Worm (Caenorhabditis elegans) whole organism, L2 larva: ENCODE results near the gene abch-1.

ENCODE experiments used
- C34F6.9 ChIP-seq: fragments of 150-350 bp; optimal IDR thresholded peaks from 2 replicates; lab custom pipeline; 2014; ENCODE audit warnings: missing biosample characterization, missing genetic modification characterization
- F13H6.1 ChIP-seq: sonication (generic microtip); optimal IDR thresholded peaks from 2 replicates; lab custom pipeline; 2016; ENCODE audit warnings: missing genetic modification characterization, missing compliant biosample characterization
- Y55F3AM.14 ChIP-seq: fragments of 200-800 bp; sonication (Bioruptor generic); optimal IDR thresholded peaks from 2 replicates; lab custom pipeline; 2018; ENCODE audit warnings: mild to moderate bottlenecking, missing genetic modification characterization, missing compliant biosample characterization
- ZK546.5 ChIP-seq: sonication (generic microtip); optimal IDR thresholded peaks from 2 replicates; lab custom pipeline; 2017; ENCODE audit warnings: missing biosample characterization, missing genetic modification characterization
- alr-1 ChIP-seq: fragments of 150-350 bp; optimal IDR thresholded peaks from 2 replicates; lab custom pipeline; 2014; ENCODE audit warnings: missing biosample characterization, missing genetic modification characterization
- ama-1 ChIP-seq: fragments of 150-350 bp; optimal IDR thresholded peaks from 2 replicates; lab custom pipeline; 2018; ENCODE audit warnings: inconsistent platforms
- blmp-1 ChIP-seq: sonication (generic microtip); optimal IDR thresholded peaks from 2 replicates; lab custom pipeline; 2017; ENCODE audit warnings: missing genetic modification characterization, mild to moderate bottlenecking, missing compliant biosample characterization, antibody characterized with exemption, moderate library complexity; ENCODE audit not compliant: insufficient read depth
- ceh-16 ChIP-seq: fragments of 150-350 bp; optimal IDR thresholded peaks from 2 replicates; lab custom pipeline; 2014; ENCODE audit warnings: missing biosample characterization, missing genetic modification characterization
- ceh-82 ChIP-seq: fragments of 150-350 bp; optimal IDR thresholded peaks from 2 replicates; lab custom pipeline; 2014; ENCODE audit warnings: missing biosample characterization, missing genetic modification characterization
- crh-2 ChIP-seq: sonication (generic microtip); optimal IDR thresholded peaks from 2 replicates; lab custom pipeline; 2017; ENCODE audit warnings: missing biosample characterization, missing genetic modification characterization
- dmd-4 ChIP-seq: sonication (generic microtip); optimal IDR thresholded peaks from 2 replicates; lab custom pipeline; 2017; ENCODE audit warnings: missing biosample characterization, missing genetic modification characterization
- egl-27 ChIP-seq: sonication (generic microtip); optimal IDR thresholded peaks from 3 replicates; lab custom pipeline; 2017; ENCODE audit warnings: missing biosample characterization, missing genetic modification reagents, missing genetic modification characterization
- elt-1 ChIP-seq: fragments of 150-350 bp; optimal IDR thresholded peaks from 2 replicates; lab custom pipeline; 2014; ENCODE audit warnings: missing biosample characterization, missing genetic modification characterization
- elt-3 ChIP-seq: sonication (generic microtip); optimal IDR thresholded peaks from 2 replicates; lab custom pipeline; 2017; ENCODE audit warnings: missing biosample characterization, missing genetic modification characterization
- fos-1 ChIP-seq: fragments of 150-350 bp; optimal IDR thresholded peaks from 2 replicates; lab custom pipeline; 2014; ENCODE audit warnings: missing biosample characterization, missing genetic modification characterization
- gmeb-1 ChIP-seq: fragments of 150-350 bp; optimal IDR thresholded peaks from 2 replicates; lab custom pipeline; 2014; ENCODE audit warnings: missing biosample characterization, missing genetic modification characterization
- lin-11 ChIP-seq: fragments of 150-350 bp; sonication (generic microtip); optimal IDR thresholded peaks from 2 replicates; lab custom pipeline; 2014; ENCODE audit warnings: missing biosample characterization, missing genetic modification characterization, inconsistent platforms, mixed read lengths
- lin-13 ChIP-seq: fragments of 150-350 bp; optimal IDR thresholded peaks from 2 replicates; lab custom pipeline; 2014; ENCODE audit warnings: missing biosample characterization, missing genetic modification reagents, missing genetic modification characterization
- lin-39 ChIP-seq: fragments of 150-350 bp; optimal IDR thresholded peaks from 2 replicates; lab custom pipeline; 2014; ENCODE audit warnings: missing biosample characterization, missing genetic modification reagents, missing genetic modification characterization
- lsy-2 ChIP-seq, 2 experiments: fragments of 150-350 bp in 1 of 2; sonication (generic microtip) in 1 of 2; optimal IDR thresholded peaks; 2 replicates each; lab custom pipeline; 2014 to 2017; ENCODE audit warnings: missing biosample characterization in 2 of 2, missing genetic modification characterization in 2 of 2
- mbf-1 ChIP-seq: sonication (generic microtip); optimal IDR thresholded peaks from 2 replicates; lab custom pipeline; 2017; ENCODE audit warnings: missing biosample characterization, missing genetic modification characterization
- mdl-1 ChIP-seq, 2 experiments: fragments of 150-350 bp in 1 of 2; sonication (generic microtip) in 1 of 2; optimal IDR thresholded peaks; 2 replicates each; lab custom pipeline; 2017; ENCODE audit warnings: missing biosample characterization in 2 of 2, missing genetic modification characterization in 2 of 2
- nhr-10 ChIP-seq: sonication (generic microtip); optimal IDR thresholded peaks from 2 replicates; lab custom pipeline; 2017; ENCODE audit warnings: missing biosample characterization, missing genetic modification characterization
- nhr-11 ChIP-seq: fragments of 150-350 bp; optimal IDR thresholded peaks from 2 replicates; lab custom pipeline; 2014; ENCODE audit warnings: missing biosample characterization, missing genetic modification characterization
- nhr-12 ChIP-seq: fragments of 150-350 bp; optimal IDR thresholded peaks from 2 replicates; lab custom pipeline; 2014; ENCODE audit warnings: missing biosample characterization, missing genetic modification characterization
- nhr-129 ChIP-seq: fragments of 150-350 bp; optimal IDR thresholded peaks from 2 replicates; lab custom pipeline; 2014; ENCODE audit warnings: missing biosample characterization, missing genetic modification characterization
- nhr-21 ChIP-seq: fragments of 150-350 bp; optimal IDR thresholded peaks from 2 replicates; lab custom pipeline; 2014; ENCODE audit warnings: missing biosample characterization, missing genetic modification characterization
- nhr-237 ChIP-seq: fragments of 150-350 bp; optimal IDR thresholded peaks from 2 replicates; lab custom pipeline; 2014; ENCODE audit warnings: missing biosample characterization, missing genetic modification characterization
- nhr-25 ChIP-seq: fragments of 150-350 bp; sonication (generic microtip); optimal IDR thresholded peaks from 3 replicates; lab custom pipeline; 2014; ENCODE audit warnings: missing biosample characterization, missing genetic modification characterization
- nhr-6 ChIP-seq: fragments of 150-350 bp; optimal IDR thresholded peaks from 2 replicates; lab custom pipeline; 2014; ENCODE audit warnings: missing biosample characterization, missing genetic modification characterization
- peb-1 ChIP-seq: fragments of 150-350 bp; optimal IDR thresholded peaks from 2 replicates; lab custom pipeline; 2014; ENCODE audit warnings: missing biosample characterization, missing genetic modification characterization
- sma-3 ChIP-seq: sonication (generic microtip); optimal IDR thresholded peaks from 2 replicates; lab custom pipeline; 2016; ENCODE audit warnings: missing genetic modification reagents, missing genetic modification characterization, missing compliant biosample characterization
- sma-9 ChIP-seq, 2 experiments: fragments of 150-350 bp in 1 of 2; sonication (generic microtip) in 1 of 2; optimal IDR thresholded peaks; 2 replicates each; lab custom pipeline; 2014 to 2016; ENCODE audit warnings: missing genetic modification characterization in 2 of 2, mild to moderate bottlenecking in 1 of 2, missing biosample characterization in 1 of 2, missing compliant biosample characterization in 1 of 2, missing genetic modification reagents in 1 of 2, moderate library complexity in 1 of 2
- snpc-4 ChIP-seq: fragments of 150-350 bp; optimal IDR thresholded peaks from 2 replicates; lab custom pipeline; 2014; ENCODE audit warnings: missing biosample characterization, missing genetic modification characterization
- unc-39 ChIP-seq: fragments of 150-350 bp; optimal IDR thresholded peaks from 2 replicates; lab custom pipeline; 2014; ENCODE audit warnings: missing biosample characterization, missing genetic modification characterization
- unc-55 ChIP-seq: fragments of 150-350 bp; sonication (generic microtip); optimal IDR thresholded peaks from 3 replicates; lab custom pipeline; 2014; ENCODE audit warnings: missing biosample characterization, missing genetic modification reagents, missing genetic modification characterization
- unc-62 ChIP-seq: fragments of 150-350 bp; optimal IDR thresholded peaks from 2 replicates; lab custom pipeline; 2014; ENCODE audit warnings: missing biosample characterization, missing genetic modification reagents, missing genetic modification characterization
- zag-1 ChIP-seq: fragments of 150-350 bp; optimal IDR thresholded peaks from 2 replicates; lab custom pipeline; 2014; ENCODE audit warnings: missing biosample characterization, missing genetic modification characterization
- ztf-11 ChIP-seq: sonication (generic microtip); optimal IDR thresholded peaks from 2 replicates; lab custom pipeline; 2017; ENCODE audit warnings: missing biosample characterization, missing genetic modification characterization
- ztf-4 ChIP-seq: fragments of 150-350 bp; optimal IDR thresholded peaks from 2 replicates; lab custom pipeline; 2014; ENCODE audit warnings: missing biosample characterization, missing genetic modification characterization

Gene abch-1

ce11 chrII:6497137-6497536 lies 34.3 kb downstream of the abch-1 start:
- TF ChIP-seq elt-3 (tag; lab: Kevin White, UChicago) = no peak
- TF ChIP-seq egl-27 (tag; lab: Kevin White, UChicago) = no peak
- peak in 1 of 2 experiments; percentile 22 for TF ChIP-seq lsy-2 (tag; optimal IDR thresholded peaks at IDR 0.05; lab: Kevin White, UChicago)

- TF ChIP-seq ceh-82 (tag; lab: Kevin White, UChicago) (no peak), lin-11 (no peak), nhr-6 (tag; lab: Kevin White, UChicago) (no peak), C34F6.9 (no peak), alr-1 (no peak), peb-1 (tag; lab: Kevin White, UChicago) (no peak), nhr-12 (no peak), ztf-4 (tag; lab: Kevin White, UChicago) (no peak), nhr-129 (no peak), sma-3 (GFP tag; lab: Kevin White, UChicago) (no peak), ztf-11 (tag; lab: Kevin White, UChicago) (no peak), F13H6.1 (tag; lab: Kevin White, UChicago) (no peak), snpc-4 (tag; lab: Kevin White, UChicago) (no peak), unc-62 (GFP tag; lab: Kevin White, UChicago) (no peak), nhr-237 (tag; lab: Kevin White, UChicago) (no peak)
Observed at ce11 chrII:6496496-6496895, 34.9 kb downstream of the abch-1 start.

- TF ChIP-seq ZK546.5 (tag; lab: Kevin White, UChicago) = no peak
- no peak for TF ChIP-seq mbf-1 (tag; lab: Kevin White, UChicago)
- TF ChIP-seq crh-2 (tag; lab: Kevin White, UChicago) = no peak
- no peak for TF ChIP-seq dmd-4 (tag; lab: Kevin White, UChicago)
- TF ChIP-seq nhr-25 (tag; lab: Kevin White, UChicago) = no peak
Observed at ce11 chrII:6493709-6494326, 37.6 kb downstream of the abch-1 start.

- TF ChIP-seq unc-55 (GFP tag; lab: Kevin White, UChicago) (peak; percentile 9), C34F6.9 (no peak), snpc-4 (tag; lab: Kevin White, UChicago) (no peak)
Observed at ce11 chrII:6493139-6493538, 38.3 kb downstream of the abch-1 start.

ce11 chrII:6491817-6492452 lies 39.5 kb downstream of the abch-1 start, which contains the start of the genes T28D9.11 and T28D9.1:
Gene T28D9.11 (minus strand): TSS chrII:6491993.
Gene T28D9.1 (plus strand): TSS chrII:6492402.
- TF ChIP-seq mdl-1 (tag; optimal IDR thresholded peaks at IDR 0.05; lab: Kevin White, UChicago) (peak; percentile 9 to 41), nhr-11 (tag; lab: Kevin White, UChicago) (no peak), ceh-82 (tag; lab: Kevin White, UChicago) (no peak), dmd-4 (tag; lab: Kevin White, UChicago) (no peak), crh-2 (tag; lab: Kevin White, UChicago) (peak; percentile 3), Y55F3AM.14 (GFP tag; lab: Kevin White, UChicago) (no peak), lin-39 (tag; lab: Kevin White, UChicago) (no peak), elt-3 (tag; lab: Kevin White, UChicago) (no peak), gmeb-1 (tag; lab: Kevin White, UChicago) (no peak), nhr-129 (peak; percentile 82), unc-39 (tag; lab: Kevin White, UChicago) (peak; percentile 36), peb-1 (tag; lab: Kevin White, UChicago) (no peak), egl-27 (tag; lab: Kevin White, UChicago) (peak; percentile 9), fos-1 (peak; percentile 34), F13H6.1 (tag; lab: Kevin White, UChicago) (peak; percentile 67), snpc-4 (tag; lab: Kevin White, UChicago) (peak; percentile 94), ama-1 (lab: Kevin White, UChicago) (peak; percentile 23), zag-1 (peak; percentile 40), ceh-16 (tag; lab: Kevin White, UChicago) (peak; percentile 5), sma-9 (GFP tag; optimal IDR thresholded peaks at IDR 0.05; lab: Kevin White, UChicago) (peak; percentile 7), sma-9 (tag; optimal IDR thresholded peaks at IDR 0.05; lab: Kevin White, UChicago) (no peak), blmp-1 (no peak), nhr-25 (tag; lab: Kevin White, UChicago) (no peak), nhr-237 (tag; lab: Kevin White, UChicago) (no peak), lin-11 (peak; percentile 60), nhr-10 (tag; lab: Kevin White, UChicago) (no peak), elt-1 (tag; lab: Kevin White, UChicago) (no peak), alr-1 (no peak), C34F6.9 (peak; percentile 47), lsy-2 (tag; optimal IDR thresholded peaks at IDR 0.05; lab: Kevin White, UChicago) (peak in 1 of 2 experiments; percentile 68), lin-13 (peak; percentile 19), unc-55 (GFP tag; lab: Kevin White, UChicago) (peak; percentile 66), nhr-21 (tag; lab: Kevin White, UChicago) (peak; percentile 45), nhr-12 (no peak)
